Fruit fly (Drosophila melanogaster) whole organism, pupa: ENCODE data around the gene jvl.

Source experiments
- CG12605 ChIP-seq: fragments of 200-800 bp; sonication (Bioruptor generic); IDR thresholded peaks from 2 replicates; pipeline ENCODE4 v1.3.6; 2022; ENCODE audit warnings: missing biosample characterization, missing genetic modification characterization
- CG34367 ChIP-seq: fragments of 200-800 bp; sonication (Bioruptor generic); optimal IDR thresholded peaks from 2 replicates; lab custom pipeline; 2018; ENCODE audit warnings: missing biosample characterization, mild to moderate bottlenecking, missing genetic modification characterization
- CG4496 ChIP-seq: fragments of 200-800 bp; sonication (Bioruptor generic); IDR thresholded peaks from 3 replicates; pipeline ENCODE4 v1.3.6; 2022; ENCODE audit warnings: missing biosample characterization, missing genetic modification characterization
- EcR ChIP-seq: fragments of 200-800 bp; sonication (Bioruptor generic); optimal IDR thresholded peaks from 3 replicates; lab custom pipeline; 2019; ENCODE audit warnings: missing biosample characterization, missing genetic modification characterization, mild to moderate bottlenecking, moderate library complexity, missing genetic modification reagents
- Pif1A ChIP-seq: fragments of 200-800 bp; sonication (Bioruptor generic); optimal IDR thresholded peaks from 3 replicates; lab custom pipeline; 2016; ENCODE audit warnings: missing biosample characterization, missing genetic modification characterization
- gl ChIP-seq: fragments of 200-800 bp; sonication (Bioruptor generic); optimal IDR thresholded peaks from 2 replicates; lab custom pipeline; 2018; ENCODE audit warnings: missing biosample characterization, mild to moderate bottlenecking, missing genetic modification characterization
- rn ChIP-seq: fragments of 200-800 bp; sonication (Bioruptor generic); IDR thresholded peaks from 2 replicates; pipeline ENCODE4 v1.3.6; 2022; ENCODE audit warnings: missing biosample characterization, missing genetic modification characterization

dm6 chr3R:14717712-14718097, 23.7 kb upstream of the jvl start:
- TF ChIP-seq EcR (GFP tag; lab: Kevin White, UChicago), result no peak
- no peak for TF ChIP-seq CG4496 (GFP tag; lab: Robert Waterston, UW)
- TF ChIP-seq rn (GFP tag; lab: Robert Waterston, UW), result no peak
- no peak for TF ChIP-seq CG12605
- no peak for TF ChIP-seq gl (tag; lab: Kevin White, UChicago)
- TF ChIP-seq Pif1A, result no peak
- no peak for TF ChIP-seq CG34367 (tag; lab: Kevin White, UChicago)
